Worm (Caenorhabditis elegans) whole organism, L3 larva: Measurements from ENCODE around the gene F31F7.1.

Experiments used
- ceh-28 ChIP-seq: fragments of 150-350 bp; optimal IDR thresholded peaks from 2 replicates; lab custom pipeline; 2014; ENCODE audit warnings: missing biosample characterization, missing genetic modification reagents, missing genetic modification characterization
- daf-12 ChIP-seq: fragments of 150-350 bp; optimal IDR thresholded peaks from 2 replicates; lab custom pipeline; 2014; ENCODE audit warnings: missing biosample characterization, missing genetic modification reagents, missing genetic modification characterization
- hmg-11 ChIP-seq: sonication (generic microtip); optimal IDR thresholded peaks from 2 replicates; lab custom pipeline; 2016; ENCODE audit warnings: missing genetic modification characterization, missing compliant biosample characterization
- lin-15B ChIP-seq: fragments of 150-350 bp; optimal IDR thresholded peaks from 2 replicates; lab custom pipeline; 2014; ENCODE audit warnings: missing biosample characterization, missing genetic modification characterization
- mdl-1 ChIP-seq: fragments of 150-350 bp; optimal IDR thresholded peaks from 2 replicates; lab custom pipeline; 2014; ENCODE audit warnings: missing biosample characterization, missing genetic modification characterization
- nhr-11 ChIP-seq: fragments of 150-350 bp; optimal IDR thresholded peaks from 2 replicates; lab custom pipeline; 2014; ENCODE audit warnings: missing biosample characterization, missing genetic modification characterization
- nhr-12 ChIP-seq: fragments of 150-350 bp; optimal IDR thresholded peaks from 2 replicates; lab custom pipeline; 2014; ENCODE audit warnings: missing biosample characterization, missing genetic modification characterization
- nhr-43 ChIP-seq: sonication (generic microtip); optimal IDR thresholded peaks from 2 replicates; lab custom pipeline; 2016; ENCODE audit warnings: mild to moderate bottlenecking, missing genetic modification characterization, missing compliant biosample characterization; ENCODE audit not compliant: poor library complexity, severe bottlenecking
- nhr-77 ChIP-seq: fragments of 150-350 bp; optimal IDR thresholded peaks from 2 replicates; lab custom pipeline; 2014; ENCODE audit warnings: missing biosample characterization, missing genetic modification characterization
- skn-1 ChIP-seq: fragments of 150-350 bp; optimal IDR thresholded peaks from 2 replicates; lab custom pipeline; 2014; ENCODE audit warnings: missing biosample characterization, missing genetic modification characterization
- unc-62 ChIP-seq: fragments of 150-350 bp; sonication (generic microtip); optimal IDR thresholded peaks from 4 replicates; lab custom pipeline; 2014; ENCODE audit warnings: missing biosample characterization, missing genetic modification reagents, missing genetic modification characterization
- zag-1 ChIP-seq: fragments of 150-350 bp; optimal IDR thresholded peaks from 2 replicates; lab custom pipeline; 2014; ENCODE audit warnings: missing biosample characterization, missing genetic modification characterization
- ztf-11 ChIP-seq: fragments of 150-350 bp; optimal IDR thresholded peaks from 2 replicates; lab custom pipeline; 2014; ENCODE audit warnings: missing biosample characterization, missing genetic modification characterization

Gene F31F7.1

ce11 chrV:6326980-6327379, 50.7 kb downstream of the F31F7.1 start, which contains the start of gene fbxa-202:
Gene fbxa-202, plus strand, starts transcription at chrV:6327280.
- TF ChIP-seq nhr-12 (tag; lab: Kevin White, UChicago) (no peak), nhr-11 (no peak), zag-1 (tag; lab: Kevin White, UChicago) (no peak), mdl-1 (tag; lab: Kevin White, UChicago) (no peak), skn-1 (tag; lab: Kevin White, UChicago) (no peak), lin-15B (tag; lab: Kevin White, UChicago) (no peak), hmg-11 (tag; lab: Kevin White, UChicago) (no peak), nhr-43 (tag; lab: Kevin White, UChicago) (no peak), nhr-77 (tag; lab: Kevin White, UChicago) (no peak), unc-62 (GFP tag; lab: Kevin White, UChicago) (no peak), daf-12 (tag; lab: Kevin White, UChicago) (no peak), ceh-28 (tag; lab: Kevin White, UChicago) (no peak), ztf-11 (no peak)
